Fruit fly (Drosophila melanogaster) S2 (cell line): ENCODE results near the gene CG33322.

Experiments used
- CG8478 ChIP-seq: fragments of >200 bp; optimal IDR thresholded peaks from 2 replicates; lab custom pipeline; 2018
- CTCF ChIP-seq, 2 experiments: fragments of >200 bp; optimal IDR thresholded peaks; 2 replicates each; lab custom pipeline; 2018

DNA sequence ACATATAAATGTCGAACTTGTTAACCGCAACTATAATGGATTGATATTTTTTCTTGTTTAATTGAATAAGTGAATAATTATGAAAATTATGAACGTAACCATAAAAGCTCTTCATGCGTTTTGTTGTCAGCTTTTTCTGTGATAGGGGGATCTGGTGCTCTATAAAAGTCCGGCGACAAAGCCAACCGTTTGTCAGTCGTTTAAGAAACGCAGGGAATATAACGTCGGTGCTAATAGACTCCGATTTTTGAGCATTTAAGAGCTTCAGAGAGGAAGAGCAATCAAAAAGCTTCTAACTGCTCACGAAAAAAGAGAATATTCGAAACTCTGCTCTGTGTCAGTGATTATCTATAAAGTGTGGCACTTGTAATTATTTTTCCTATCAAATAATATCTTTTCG is 15.0 kb upstream of the CG33322 start, which contains the start of gene CG31674:
- TF ChIP-seq CG8478 (no peak), CTCF (optimal IDR thresholded peaks at IDR 0.05; lab: Kevin White, UChicago) (no peak)
